Worm (Caenorhabditis elegans) whole organism, early embryonic: ENCODE results near the gene rab-7.

Experiments used
- B0310.2 ChIP-seq: sonication (generic microtip); optimal IDR thresholded peaks from 2 replicates; lab custom pipeline; 2016; ENCODE audit warnings: mild to moderate bottlenecking, missing genetic modification characterization, missing compliant biosample characterization
- F13C5.2 ChIP-seq: sonication (generic microtip); optimal IDR thresholded peaks from 2 replicates; lab custom pipeline; 2017; ENCODE audit warnings: mild to moderate bottlenecking, missing genetic modification characterization, inconsistent platforms, missing compliant biosample characterization
- aly-1 ChIP-seq: sonication (generic microtip); optimal IDR thresholded peaks from 2 replicates; lab custom pipeline; 2016; ENCODE audit warnings: missing genetic modification characterization, missing compliant biosample characterization
- ama-1 ChIP-seq: fragments of 150-350 bp; optimal IDR thresholded peaks from 2 replicates; lab custom pipeline; 2014
- ceh-13 ChIP-seq: fragments of 200-800 bp; sonication (Bioruptor generic); optimal IDR thresholded peaks from 2 replicates; lab custom pipeline; 2018; ENCODE audit warnings: mild to moderate bottlenecking, missing genetic modification characterization, missing compliant biosample characterization
- ceh-36 ChIP-seq: sonication (generic microtip); optimal IDR thresholded peaks from 2 replicates; lab custom pipeline; 2016; ENCODE audit warnings: missing genetic modification characterization, inconsistent platforms, missing compliant biosample characterization
- ets-7 ChIP-seq: sonication (generic microtip); optimal IDR thresholded peaks from 2 replicates; lab custom pipeline; 2016; ENCODE audit warnings: missing genotype, missing genetic modification characterization, missing compliant biosample characterization
- flt-1 ChIP-seq: fragments of 200-800 bp; sonication (Bioruptor generic); IDR thresholded peaks from 2 replicates; pipeline ENCODE4 v1.3.6; 2022; ENCODE audit warnings: missing genetic modification characterization, missing compliant biosample characterization
- hmbx-1 ChIP-seq: sonication (generic microtip); optimal IDR thresholded peaks from 2 replicates; lab custom pipeline; 2016; ENCODE audit warnings: mild to moderate bottlenecking, missing genetic modification characterization, missing compliant biosample characterization
- hmg-4 ChIP-seq: fragments of 200-800 bp; sonication (Bioruptor generic); optimal IDR thresholded peaks from 2 replicates; lab custom pipeline; 2018; ENCODE audit warnings: mild to moderate bottlenecking, missing genetic modification characterization, missing compliant biosample characterization
- hnd-1 ChIP-seq: sonication (generic microtip); optimal IDR thresholded peaks from 2 replicates; lab custom pipeline; 2016; ENCODE audit warnings: missing genetic modification characterization, missing compliant biosample characterization
- pes-1 ChIP-seq: fragments of 200-800 bp; sonication (Bioruptor generic); IDR thresholded peaks from 2 replicates; pipeline ENCODE4 v1.3.6; 2022; ENCODE audit warnings: missing genetic modification reagents, missing genetic modification characterization, missing compliant biosample characterization
- scrt-1 ChIP-seq: fragments of 200-800 bp; sonication (Bioruptor generic); IDR thresholded peaks from 2 replicates; pipeline ENCODE4 v1.3.6; 2022; ENCODE audit warnings: missing genetic modification characterization, missing compliant biosample characterization
- sea-1 ChIP-seq: fragments of 200-800 bp; sonication (Bioruptor generic); conservative IDR thresholded peaks from 2 replicates; pipeline ENCODE4 v1.3.6; 2022; ENCODE audit warnings: missing genetic modification characterization, missing compliant biosample characterization
- tbx-11 ChIP-seq: fragments of 200-800 bp; sonication (Bioruptor generic); IDR thresholded peaks from 2 replicates; pipeline ENCODE4 v1.3.6; 2022; ENCODE audit warnings: missing genetic modification characterization, missing compliant biosample characterization
- tbx-37 ChIP-seq: fragments of 200-800 bp; sonication (Bioruptor generic); conservative IDR thresholded peaks from 2 replicates; pipeline ENCODE4 v1.3.6; 2022; ENCODE audit warnings: missing genetic modification reagents, missing genetic modification characterization, missing compliant biosample characterization
- tra-4 ChIP-seq: sonication (generic microtip); optimal IDR thresholded peaks from 2 replicates; lab custom pipeline; 2017; ENCODE audit warnings: missing genetic modification characterization, missing compliant biosample characterization

The rab-7 gene

ce11 chrII:11966602-11967001 lies at the start of gene rab-7:
rab-7 (minus strand) TSS chrII:11966931.
- no peak for TF ChIP-seq hmbx-1 (tag; lab: Kevin White, UChicago)
- no peak for TF ChIP-seq ets-7 (tag; lab: Kevin White, UChicago)
- no peak for TF ChIP-seq ama-1 (lab: Kevin White, UChicago)
- TF ChIP-seq aly-1 (tag; lab: Kevin White, UChicago), result no peak
- TF ChIP-seq tra-4 (tag; lab: Kevin White, UChicago), result no peak
- no peak for TF ChIP-seq ceh-36
- TF ChIP-seq ceh-13, result no peak
- no peak for TF ChIP-seq flt-1 (GFP tag; lab: Robert Waterston, UW)
- no peak for TF ChIP-seq tbx-37
- TF ChIP-seq scrt-1, result no peak
- TF ChIP-seq hmg-4 (GFP tag; lab: Kevin White, UChicago), result no peak

DNA sequence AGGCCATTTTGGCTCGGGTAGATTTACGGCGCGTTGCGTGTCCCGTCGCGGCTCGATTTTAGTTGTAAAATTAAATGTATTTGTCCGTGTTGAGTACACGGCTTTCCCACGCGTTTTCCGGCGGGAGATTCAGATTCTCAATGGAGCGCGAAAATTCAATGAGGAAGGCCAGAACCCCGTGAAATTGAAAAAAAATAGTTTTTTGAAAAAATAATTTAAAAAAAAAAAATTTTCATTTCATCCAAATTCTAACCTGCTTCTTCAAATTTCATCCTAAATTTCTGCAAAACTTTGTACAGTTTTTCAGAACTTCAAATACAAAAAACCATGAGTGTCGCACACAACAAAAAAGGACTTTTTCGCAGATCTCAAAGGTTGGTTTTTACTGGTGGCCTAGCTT lies 42.0 kb upstream of the rab-7 start, which contains the start of gene glb-29:
glb-29 (plus strand) TSS at position 301 of the 400 bp plus-strand sequence.
- TF ChIP-seq tbx-11 (GFP tag; lab: Robert Waterston, UW), result no peak
- TF ChIP-seq tra-4 (tag; lab: Kevin White, UChicago), result no peak
- TF ChIP-seq flt-1 (GFP tag; lab: Robert Waterston, UW), result no peak
- no peak for TF ChIP-seq pes-1 (GFP tag; lab: Robert Waterston, UW)

DNA sequence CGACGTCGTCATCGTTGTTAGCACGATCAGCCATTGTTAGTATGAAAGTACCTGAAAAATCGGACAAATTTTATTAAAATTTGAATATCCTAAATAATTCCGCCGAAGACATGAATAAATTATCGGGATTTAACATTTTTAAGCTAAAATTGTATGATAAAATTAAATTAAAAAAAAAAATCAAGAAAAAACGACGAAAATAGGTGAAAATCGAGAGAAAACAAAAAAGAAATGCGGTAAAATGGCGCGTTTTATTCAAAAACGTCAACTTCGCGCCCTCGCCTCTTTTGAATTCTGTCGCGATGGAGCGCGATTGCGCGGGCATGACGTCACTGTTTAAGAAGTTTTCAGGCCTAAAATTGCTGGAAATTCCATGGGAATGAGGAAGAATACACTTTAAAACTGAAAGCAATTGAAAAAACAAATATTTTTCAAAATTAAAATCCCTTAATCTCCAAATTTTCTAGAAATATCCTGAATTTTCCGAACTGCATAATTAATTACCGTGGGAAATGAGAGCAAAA lies 39.9 kb upstream of the rab-7 start, which contains the start of gene mcm-2:
mcm-2 (minus strand) TSS at position 51 of the 524 bp plus-strand sequence.
- TF ChIP-seq hmg-4 (GFP tag; lab: Kevin White, UChicago) (no peak), scrt-1 (no peak), aly-1 (tag; lab: Kevin White, UChicago) (no peak), ama-1 (lab: Kevin White, UChicago) (no peak), ceh-13 (no peak), tbx-11 (GFP tag; lab: Robert Waterston, UW) (no peak), tra-4 (tag; lab: Kevin White, UChicago) (no peak), tbx-37 (no peak)

ce11 chrII:12005981-12006380 lies 39.2 kb upstream of the rab-7 start:
- TF ChIP-seq ets-7 (tag; lab: Kevin White, UChicago) (no peak), tra-4 (tag; lab: Kevin White, UChicago) (no peak), ceh-13 (no peak), aly-1 (tag; lab: Kevin White, UChicago) (no peak), scrt-1 (no peak), hnd-1 (no peak), hmg-4 (GFP tag; lab: Kevin White, UChicago) (no peak), tbx-37 (no peak), ama-1 (lab: Kevin White, UChicago) (no peak), F13C5.2 (tag; lab: Kevin White, UChicago) (no peak), hmbx-1 (tag; lab: Kevin White, UChicago) (no peak), ceh-36 (no peak), pes-1 (GFP tag; lab: Robert Waterston, UW) (no peak), sea-1 (GFP tag; lab: Robert Waterston, UW) (no peak), B0310.2 (tag; lab: Kevin White, UChicago) (no peak), flt-1 (GFP tag; lab: Robert Waterston, UW) (no peak), tbx-11 (GFP tag; lab: Robert Waterston, UW) (no peak)

- TF ChIP-seq ets-7 (tag; lab: Kevin White, UChicago) (no peak), hmg-4 (GFP tag; lab: Kevin White, UChicago) (no peak), B0310.2 (tag; lab: Kevin White, UChicago) (no peak)
Observed at ce11 chrII:11998903-11999302, 32.2 kb upstream of the rab-7 start, which contains the start of gene Y17G7B.23. Y17G7B.23 (plus strand) TSS chrII:11999203.

- TF ChIP-seq ama-1 (lab: Kevin White, UChicago) (no peak), tra-4 (tag; lab: Kevin White, UChicago) (no peak), tbx-37 (no peak), aly-1 (tag; lab: Kevin White, UChicago) (no peak), tbx-11 (GFP tag; lab: Robert Waterston, UW) (no peak), ets-7 (tag; lab: Kevin White, UChicago) (no peak), pes-1 (GFP tag; lab: Robert Waterston, UW) (no peak), hnd-1 (no peak), hmbx-1 (tag; lab: Kevin White, UChicago) (no peak), F13C5.2 (tag; lab: Kevin White, UChicago) (no peak), hmg-4 (GFP tag; lab: Kevin White, UChicago) (no peak), scrt-1 (no peak), sea-1 (GFP tag; lab: Robert Waterston, UW) (no peak), flt-1 (GFP tag; lab: Robert Waterston, UW) (no peak), ceh-36 (no peak), B0310.2 (tag; lab: Kevin White, UChicago) (no peak), ceh-13 (no peak)
Observed at ce11 chrII:11994940-11995339, 28.2 kb upstream of the rab-7 start.

DNA sequence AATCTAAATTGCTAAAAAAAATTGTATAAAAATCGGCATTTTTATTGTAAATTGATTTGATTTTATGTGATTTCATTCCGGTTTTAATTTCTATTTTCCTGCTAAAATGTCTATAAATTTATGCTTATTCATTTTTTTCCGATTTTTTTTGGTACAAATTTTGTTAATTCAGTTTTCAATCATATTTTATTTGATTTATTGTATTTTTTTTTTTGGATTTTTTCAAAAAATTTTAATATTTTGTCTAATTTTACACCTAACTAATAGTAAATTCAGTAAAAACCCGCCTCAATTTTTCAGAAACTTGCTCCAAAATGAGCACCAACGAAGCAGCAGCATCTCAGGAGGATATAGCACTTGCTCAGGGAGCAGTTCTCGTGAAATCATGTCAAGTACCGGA lies 26.0 kb upstream of the rab-7 start, which contains the start of gene dhps-1:
dhps-1 (plus strand) TSS at position 301 of the 400 bp plus-strand sequence.
- TF ChIP-seq flt-1 (GFP tag; lab: Robert Waterston, UW), result no peak
- TF ChIP-seq ets-7 (tag; lab: Kevin White, UChicago), result no peak
- no peak for TF ChIP-seq B0310.2 (tag; lab: Kevin White, UChicago)
- no peak for TF ChIP-seq hmbx-1 (tag; lab: Kevin White, UChicago)
- no peak for TF ChIP-seq hmg-4 (GFP tag; lab: Kevin White, UChicago)
- TF ChIP-seq aly-1 (tag; lab: Kevin White, UChicago), result no peak
- TF ChIP-seq ama-1 (lab: Kevin White, UChicago), result no peak
- TF ChIP-seq tra-4 (tag; lab: Kevin White, UChicago), result no peak
- TF ChIP-seq tbx-37, result no peak
- no peak for TF ChIP-seq ceh-36
- TF ChIP-seq pes-1 (GFP tag; lab: Robert Waterston, UW), result no peak
- no peak for TF ChIP-seq ceh-13
- no peak for TF ChIP-seq tbx-11 (GFP tag; lab: Robert Waterston, UW)
- TF ChIP-seq hnd-1, result no peak
- TF ChIP-seq scrt-1, result no peak
